Fruit fly (Drosophila melanogaster): ENCODE results near the gene elm.

elm gene

dm6 chr3R:5624115-5624878 lies 30.4 kb downstream of the elm start, which contains the start of the genes Dph4, Spec2 and RpL13A (continued):
- TF ChIP-seq CG12769 (tag; optimal IDR thresholded peaks at IDR 0.05), result peak; percentile 83
- TF ChIP-seq CG15011 (GFP tag; optimal IDR thresholded peaks at IDR 0.05), result peak; percentile 91
- peak; percentile 91 for TF ChIP-seq sug (tag; optimal IDR thresholded peaks at IDR 0.05)
- TF ChIP-seq lab (GFP tag; optimal IDR thresholded peaks at IDR 0.05), result peak; percentile 98
- TF ChIP-seq CG9817 (tag; optimal IDR thresholded peaks at IDR 0.05), result peak; percentile 90
- peak; percentile 80 for TF ChIP-seq Nf-YB (GFP tag; optimal IDR thresholded peaks at IDR 0.05)
- TF ChIP-seq CG4360 (GFP tag; IDR thresholded peaks at IDR 0.05), result no peak
- no peak for TF ChIP-seq Doc3 (GFP tag; IDR thresholded peaks at IDR 0.05; ENCODE audit: partially characterized antibody)
- peak; percentile 89 for TF ChIP-seq CG6683 (GFP tag; optimal IDR thresholded peaks at IDR 0.05)
- TF ChIP-seq sna (GFP tag; IDR thresholded peaks at IDR 0.05; ENCODE audit: partially characterized antibody), result no peak
- peak; percentile 92 for TF ChIP-seq Fer3 (tag; optimal IDR thresholded peaks at IDR 0.05)
- peak; percentile 90 for TF ChIP-seq nom (GFP tag; optimal IDR thresholded peaks at IDR 0.05)
- TF ChIP-seq CG12155 (GFP tag; optimal IDR thresholded peaks at IDR 0.05), result peak; percentile 89
- peak; percentile 100 for TF ChIP-seq CG15514 (GFP tag; optimal IDR thresholded peaks at IDR 0.05)
- TF ChIP-seq CG5245 (GFP tag; optimal IDR thresholded peaks at IDR 0.05), result peak; percentile 86
- peak; percentile 90 for TF ChIP-seq Sox100B (GFP tag; optimal IDR thresholded peaks at IDR 0.05)
- no peak for TF ChIP-seq jigr1 (GFP tag; IDR thresholded peaks at IDR 0.05)
- TF ChIP-seq CG13287 (GFP tag; IDR thresholded peaks at IDR 0.05; ENCODE audit: partially characterized antibody), result no peak
- peak; percentile 88 for TF ChIP-seq Atf-2 (GFP tag; optimal IDR thresholded peaks at IDR 0.05)
- TF ChIP-seq ftz-f1 (GFP tag; optimal IDR thresholded peaks at IDR 0.05), result peak; percentile 74
- TF ChIP-seq phol (tag; optimal IDR thresholded peaks at IDR 0.05), result peak; percentile 94
- no peak for TF ChIP-seq so (GFP tag; IDR thresholded peaks at IDR 0.05)
- TF ChIP-seq gcm2 (GFP tag; optimal IDR thresholded peaks at IDR 0.05), result peak; percentile 88
- TF ChIP-seq pum (GFP tag; optimal IDR thresholded peaks at IDR 0.05), result peak; percentile 69
- peak; percentile 39 for TF ChIP-seq Hmx (GFP tag; optimal IDR thresholded peaks at IDR 0.05)
- TF ChIP-seq Poxn (GFP tag; IDR thresholded peaks at IDR 0.05), result no peak
- TF ChIP-seq dmrt99B (tag; optimal IDR thresholded peaks at IDR 0.05), result no peak
- TF ChIP-seq CG31441 (GFP tag; IDR thresholded peaks at IDR 0.05), result no peak
- TF ChIP-seq CG13296 (GFP tag; optimal IDR thresholded peaks at IDR 0.05), result peak; percentile 95
- no peak for TF ChIP-seq Trl (optimal IDR thresholded peaks at IDR 0.05)
- TF ChIP-seq Trl (GFP tag; optimal IDR thresholded peaks at IDR 0.05), result peak; percentile 94
- peak; percentile 90 for TF ChIP-seq CG10267 (tag; optimal IDR thresholded peaks at IDR 0.05)
- peak; percentile 98 for TF ChIP-seq pzg (GFP tag; optimal IDR thresholded peaks at IDR 0.05)
- peak; percentile 95 for TF ChIP-seq CG9609 (GFP tag; optimal IDR thresholded peaks at IDR 0.05)
- TF ChIP-seq sens (GFP tag), result peak; percentile 98
- peak; percentile 83 for TF ChIP-seq TFAM (GFP tag; optimal IDR thresholded peaks at IDR 0.05)
- peak; percentile 86 for TF ChIP-seq Kr (GFP tag; optimal IDR thresholded peaks at IDR 0.05)
- peak; percentile 84 for TF ChIP-seq HLH54F (GFP tag; optimal IDR thresholded peaks at IDR 0.05)
- TF ChIP-seq CG8089 (GFP tag; optimal IDR thresholded peaks at IDR 0.05), result peak; percentile 93
- peak; percentile 97 for TF ChIP-seq B-H2 (GFP tag; optimal IDR thresholded peaks at IDR 0.05)
- TF ChIP-seq peb (GFP tag; IDR thresholded peaks at IDR 0.05), result no peak
- peak; percentile 95 for TF ChIP-seq CG6854 (GFP tag; optimal IDR thresholded peaks at IDR 0.05)
- peak; percentile 96 for TF ChIP-seq bcd (GFP tag; optimal IDR thresholded peaks at IDR 0.05)
- peak in 1 of 3 experiments; percentile 70 for TF ChIP-seq lola (GFP tag; optimal IDR thresholded peaks at IDR 0.05)
- TF ChIP-seq CG3995 (GFP tag; optimal IDR thresholded peaks at IDR 0.05), result peak; percentile 83
- TF ChIP-seq Fer1 (GFP tag; optimal IDR thresholded peaks at IDR 0.05), result peak; percentile 96
- TF ChIP-seq bowl (GFP tag; IDR thresholded peaks at IDR 0.05), result no peak
- TF ChIP-seq emc (GFP tag; optimal IDR thresholded peaks at IDR 0.05), result peak; percentile 93
- peak; percentile 95 for TF ChIP-seq pb (GFP tag; optimal IDR thresholded peaks at IDR 0.05)

All from whole organism, embryonic.